Fruit fly (Drosophila melanogaster): ENCODE data around the gene Syn.

Gene Syn

dm6 chr3R:10268101-10268864 is 77.8 kb downstream of the Syn start (continued):
- TF ChIP-seq CG6254 (GFP tag; optimal IDR thresholded peaks at IDR 0.05) (peak; percentile 56), sima (GFP tag; optimal IDR thresholded peaks at IDR 0.05) (peak; percentile 44), CG13775 (GFP tag; optimal IDR thresholded peaks at IDR 0.05) (peak; percentile 78), ind (GFP tag; optimal IDR thresholded peaks at IDR 0.05) (peak; percentile 82), bigmax (GFP tag; optimal IDR thresholded peaks at IDR 0.05) (no peak), p53 (GFP tag; optimal IDR thresholded peaks at IDR 0.05) (no peak), CG5180 (GFP tag; optimal IDR thresholded peaks at IDR 0.05) (peak; percentile 63), Nf-YB (GFP tag; optimal IDR thresholded peaks at IDR 0.05) (peak; percentile 61), CG2116 (GFP tag; optimal IDR thresholded peaks at IDR 0.05) (peak; percentile 44), ac (GFP tag; optimal IDR thresholded peaks at IDR 0.05) (no peak), fd64A (GFP tag; optimal IDR thresholded peaks at IDR 0.05) (no peak), disco-r (GFP tag; optimal IDR thresholded peaks at IDR 0.05) (peak; percentile 60), CG18011 (GFP tag; optimal IDR thresholded peaks at IDR 0.05) (peak; percentile 70), Nf-YA (GFP tag; IDR thresholded peaks at IDR 0.05) (0 out of 2 replicates have a peak, but pooled peaks have one; percentile 10), CG5245 (GFP tag; optimal IDR thresholded peaks at IDR 0.05) (peak; percentile 17), Hmr (GFP tag; optimal IDR thresholded peaks at IDR 0.05) (peak; percentile 89), dpn (GFP tag; optimal IDR thresholded peaks at IDR 0.05) (peak; percentile 74 to 76), CG31441 (GFP tag; IDR thresholded peaks at IDR 0.05) (peak; percentile 75), Eip74EF (GFP tag; optimal IDR thresholded peaks at IDR 0.05) (peak in 1 of 2 experiments; percentile 83), CG4360 (GFP tag; IDR thresholded peaks at IDR 0.05) (peak; percentile 33; the same call in 1 of the 2 replicates), Sin3A (optimal IDR thresholded peaks at IDR 0.05) (no peak), tio (GFP tag; optimal IDR thresholded peaks at IDR 0.05) (peak; percentile 82), CG8924 (tag; optimal IDR thresholded peaks at IDR 0.05) (peak; percentile 87), gem (tag; optimal IDR thresholded peaks at IDR 0.05) (peak; percentile 93), CG10366 (GFP tag; IDR thresholded peaks at IDR 0.05) (peak; percentile 68), CG7745 (tag; optimal IDR thresholded peaks at IDR 0.05) (no peak), E2f1 (GFP tag; IDR thresholded peaks at IDR 0.05) (peak; percentile 73), Hr78 (GFP tag; optimal IDR thresholded peaks at IDR 0.05) (peak in 1 of 2 experiments; percentile 29), pho (GFP tag; optimal IDR thresholded peaks at IDR 0.05) (peak; percentile 83), CG6689 (GFP tag; IDR thresholded peaks at IDR 0.05) (peak; percentile 83), Hey (tag; optimal IDR thresholded peaks at IDR 0.05) (no peak), yki (optimal IDR thresholded peaks at IDR 0.05) (no peak), fu2 (GFP tag; optimal IDR thresholded peaks at IDR 0.05) (peak; percentile 82), CHES-1-like (GFP tag; optimal IDR thresholded peaks at IDR 0.05) (peak; percentile 76), maf-S (GFP tag; optimal IDR thresholded peaks at IDR 0.05) (peak; percentile 69), CG31365 (tag; optimal IDR thresholded peaks at IDR 0.05) (no peak), Atf3 (GFP tag; optimal IDR thresholded peaks at IDR 0.05) (peak; percentile 57), CG11247 (GFP tag; IDR thresholded peaks at IDR 0.05) (peak; percentile 51), Camta (GFP tag; optimal IDR thresholded peaks at IDR 0.05) (peak; percentile 69), ken (GFP tag; IDR thresholded peaks at IDR 0.05) (peak; percentile 38; the same call in 1 of the 3 replicates), CG30020 (tag; optimal IDR thresholded peaks at IDR 0.05) (peak; percentile 37), CG9215 (GFP tag; IDR thresholded peaks at IDR 0.05) (peak; percentile 75), Fer3 (tag; optimal IDR thresholded peaks at IDR 0.05) (peak; percentile 85), CG11695 (GFP tag; IDR thresholded peaks at IDR 0.05) (peak; percentile 84), Dip3 (GFP tag; optimal IDR thresholded peaks at IDR 0.05) (peak; percentile 88), nmo (GFP tag; optimal IDR thresholded peaks at IDR 0.05) (peak; percentile 89), crp (GFP tag; optimal IDR thresholded peaks at IDR 0.05) (peak in 1 of 2 experiments; percentile 42), hth (optimal IDR thresholded peaks at IDR 0.05) (no peak), CG32767 (GFP tag; IDR thresholded peaks at IDR 0.05) (peak; percentile 68; the same call in 1 of the 2 replicates)

Data from whole organism, embryonic.